Fruit fly (Drosophila melanogaster) whole organism, embryonic: ENCODE data around the gene Nf-YA.

Experiments
- Aef1 ChIP-seq: fragments of 200-800 bp; sonication (Bioruptor generic); IDR thresholded peaks from 3 replicates; pipeline ENCODE4 v1.3.6; 2022; ENCODE audit warnings: missing biosample characterization, missing genetic modification characterization
- Antp ChIP-seq: fragments of 200-800 bp; sonication (Bioruptor generic); optimal IDR thresholded peaks from 3 replicates; lab custom pipeline; 2016; ENCODE audit warnings: missing biosample characterization, missing genetic modification characterization
- B-H1 ChIP-seq: fragments of 200-800 bp; sonication (Bioruptor generic); IDR thresholded peaks from 3 replicates; pipeline ENCODE4 v1.3.6; 2022; ENCODE audit warnings: missing biosample characterization, missing genetic modification characterization
- BEAF-32 ChIP-seq: fragments of 200-800 bp; sonication (Bioruptor generic); optimal IDR thresholded peaks from 3 replicates; lab custom pipeline; 2017; ENCODE audit warnings: missing biosample characterization, missing genetic modification characterization, mild to moderate bottlenecking, moderate library complexity, missing genetic modification reagents
- BtbVII ChIP-seq: fragments of 200-800 bp; sonication (Bioruptor generic); optimal IDR thresholded peaks from 3 replicates; lab custom pipeline; 2017; ENCODE audit warnings: missing biosample characterization, mild to moderate bottlenecking, missing genetic modification characterization
- CG11247 ChIP-seq: fragments of 200-800 bp; sonication (Bioruptor generic); IDR thresholded peaks from 2 replicates; pipeline ENCODE4 v1.3.6; 2022; ENCODE audit warnings: missing biosample characterization, missing genetic modification characterization
- CG11504 ChIP-seq: fragments of 200-800 bp; sonication (Bioruptor generic); optimal IDR thresholded peaks from 3 replicates; lab custom pipeline; 2019; ENCODE audit warnings: missing biosample characterization, mild to moderate bottlenecking, missing genetic modification characterization, moderate library complexity
- CG12219 ChIP-seq: fragments of 200-800 bp; sonication (Bioruptor generic); optimal IDR thresholded peaks from 3 replicates; lab custom pipeline; 2018; ENCODE audit warnings: missing biosample characterization, mild to moderate bottlenecking, missing genetic modification characterization
- CG12299 ChIP-seq: fragments of 200-800 bp; sonication (Bioruptor generic); optimal IDR thresholded peaks from 2 replicates; lab custom pipeline; 2018; ENCODE audit warnings: missing biosample characterization, mild to moderate bottlenecking, missing genetic modification characterization
- CG1233 ChIP-seq: fragments of 200-800 bp; sonication (Bioruptor generic); optimal IDR thresholded peaks from 4 replicates; lab custom pipeline; 2018; ENCODE audit warnings: missing biosample characterization, mild to moderate bottlenecking, missing genetic modification characterization
- CG12942 ChIP-seq: fragments of 200-800 bp; sonication (Bioruptor generic); optimal IDR thresholded peaks from 3 replicates; lab custom pipeline; 2016; ENCODE audit warnings: missing biosample characterization, missing genetic modification characterization
- CG14050 ChIP-seq: fragments of 200-800 bp; sonication (Bioruptor generic); IDR thresholded peaks from 3 replicates; pipeline ENCODE4 v1.3.6; 2022; ENCODE audit warnings: missing biosample characterization, missing genetic modification characterization
- CG1602 ChIP-seq: fragments of 200-800 bp; sonication (Bioruptor generic); optimal IDR thresholded peaks from 3 replicates; lab custom pipeline; 2016; ENCODE audit warnings: missing biosample characterization, missing genetic modification characterization
- CG16779 ChIP-seq: fragments of 200-800 bp; sonication (Bioruptor generic); IDR thresholded peaks from 2 replicates; pipeline ENCODE4 v1.3.6; 2022; ENCODE audit warnings: missing biosample characterization, missing genetic modification characterization
- CG1792 ChIP-seq: fragments of 200-800 bp; sonication (Bioruptor generic); optimal IDR thresholded peaks from 2 replicates; lab custom pipeline; 2016; ENCODE audit warnings: missing biosample characterization, missing genetic modification characterization
- CG30403 ChIP-seq: fragments of 200-800 bp; sonication (Bioruptor generic); optimal IDR thresholded peaks from 3 replicates; lab custom pipeline; 2016; ENCODE audit warnings: missing biosample characterization, missing genetic modification characterization
- CG3065 ChIP-seq: fragments of 200-800 bp; sonication (Bioruptor generic); optimal IDR thresholded peaks from 2 replicates; lab custom pipeline; 2016; ENCODE audit warnings: missing biosample characterization, missing genetic modification characterization
- CG4282 ChIP-seq: fragments of 200-800 bp; sonication (Bioruptor generic); optimal IDR thresholded peaks from 2 replicates; lab custom pipeline; 2016; ENCODE audit warnings: missing biosample characterization, missing genetic modification characterization
- CG4617 ChIP-seq: fragments of 200-800 bp; sonication (Bioruptor generic); optimal IDR thresholded peaks from 3 replicates; lab custom pipeline; 2016; ENCODE audit warnings: missing biosample characterization, missing genetic modification characterization, borderline replicate concordance
- CG7839 ChIP-seq: fragments of 200-800 bp; sonication (Bioruptor generic); optimal IDR thresholded peaks from 3 replicates; lab custom pipeline; 2018; ENCODE audit warnings: missing biosample characterization, mild to moderate bottlenecking, missing genetic modification characterization, moderate library complexity
- CG7963 ChIP-seq: fragments of 200-800 bp; sonication (Bioruptor generic); IDR thresholded peaks from 3 replicates; pipeline ENCODE4 v1.3.6; 2022; ENCODE audit warnings: missing biosample characterization, missing genetic modification characterization; ENCODE audit not compliant: partially characterized antibody
- CTCF ChIP-seq: fragments of 200-800 bp; sonication (Bioruptor generic); optimal IDR thresholded peaks from 2 replicates; lab custom pipeline; 2017; ENCODE audit warnings: missing biosample characterization, mild to moderate bottlenecking, missing genetic modification characterization, moderate library complexity
- Doc3 ChIP-seq: fragments of 200-800 bp; sonication (Bioruptor generic); IDR thresholded peaks from 3 replicates; pipeline ENCODE4 v1.3.6; 2022; ENCODE audit warnings: missing biosample characterization, missing genetic modification characterization; ENCODE audit not compliant: partially characterized antibody
- Elba2 ChIP-seq: fragments of 200-800 bp; sonication (Bioruptor generic); optimal IDR thresholded peaks from 3 replicates; lab custom pipeline; 2016; ENCODE audit warnings: missing biosample characterization, missing genetic modification characterization
- Hand ChIP-seq: fragments of 200-800 bp; sonication (Bioruptor generic); optimal IDR thresholded peaks from 2 replicates; lab custom pipeline; 2017; ENCODE audit warnings: mild to moderate bottlenecking, missing biosample characterization, missing genetic modification reagents, missing genetic modification characterization
- Hmx ChIP-seq: fragments of 200-800 bp; sonication (Bioruptor generic); optimal IDR thresholded peaks from 2 replicates; lab custom pipeline; 2016; ENCODE audit warnings: missing biosample characterization, missing genetic modification characterization
- Lpt ChIP-seq: fragments of >200 bp; optimal IDR thresholded peaks from 2 replicates; lab custom pipeline; 2018; ENCODE audit warnings: missing biosample characterization, missing genetic modification characterization
- MBD-R2 ChIP-seq: fragments of 200-800 bp; sonication (Bioruptor generic); IDR thresholded peaks from 2 replicates; pipeline ENCODE4 v1.3.6; 2022; ENCODE audit warnings: missing biosample characterization, missing genetic modification characterization
- NC2α ChIP-seq: fragments of 200-800 bp; sonication (Bioruptor generic); optimal IDR thresholded peaks from 2 replicates; lab custom pipeline; 2016; ENCODE audit warnings: missing biosample characterization, missing genetic modification characterization
- Nf-YC ChIP-seq: fragments of 200-800 bp; optimal IDR thresholded peaks from 3 replicates; lab custom pipeline; 2019; ENCODE audit warnings: missing biosample characterization, mild to moderate bottlenecking, missing genetic modification characterization, moderate library complexity
- Rfx ChIP-seq: fragments of 200-800 bp; sonication (Bioruptor generic); IDR thresholded peaks from 2 replicates; pipeline ENCODE4 v1.3.6; 2022; ENCODE audit warnings: missing biosample characterization, missing genetic modification characterization
- chinmo ChIP-seq: fragments of 200-800 bp; sonication (Bioruptor generic); IDR thresholded peaks from 4 replicates; pipeline ENCODE4 v1.3.6; 2022; ENCODE audit warnings: missing biosample characterization, missing genetic modification characterization; ENCODE audit not compliant: partially characterized antibody
- cwo ChIP-seq: fragments of 200-800 bp; sonication (Bioruptor generic); optimal IDR thresholded peaks from 3 replicates; lab custom pipeline; 2017; ENCODE audit warnings: missing biosample characterization, missing genetic modification characterization, mild to moderate bottlenecking, moderate library complexity, missing genetic modification reagents
- danr ChIP-seq: fragments of 200-800 bp; sonication (Bioruptor generic); IDR thresholded peaks from 2 replicates; pipeline ENCODE4 v1.3.6; 2022; ENCODE audit warnings: missing biosample characterization, missing genetic modification characterization
- dm ChIP-seq: fragments of 200-800 bp; sonication (Bioruptor generic); optimal IDR thresholded peaks from 3 replicates; lab custom pipeline; 2016; ENCODE audit warnings: missing biosample characterization, missing genetic modification characterization
- ems ChIP-seq: fragments of 200-800 bp; sonication (Bioruptor generic); optimal IDR thresholded peaks from 3 replicates; lab custom pipeline; 2016; ENCODE audit warnings: missing biosample characterization, missing genetic modification characterization
- fd3F ChIP-seq: fragments of 200-800 bp; sonication (Bioruptor generic); optimal IDR thresholded peaks from 2 replicates; lab custom pipeline; 2018; ENCODE audit warnings: missing biosample characterization, mild to moderate bottlenecking, missing genetic modification characterization, moderate library complexity
- gcm ChIP-seq: fragments of 200-800 bp; sonication (Bioruptor generic); optimal IDR thresholded peaks from 2 replicates; lab custom pipeline; 2019; ENCODE audit warnings: missing biosample characterization, mild to moderate bottlenecking, missing genetic modification characterization, moderate library complexity
- lola ChIP-seq, 3 experiments: fragments of >200 bp in 2 of 3; fragments of 200-800 bp in 1 of 3; sonication (Bioruptor generic) in 1 of 3; optimal IDR thresholded peaks; 2 replicates each; lab custom pipeline; 2017 to 2019; ENCODE audit warnings: missing biosample characterization in 3 of 3, missing genetic modification characterization in 3 of 3, mild to moderate bottlenecking in 1 of 3, moderate library complexity in 1 of 3
- lov ChIP-seq, 2 experiments: fragments of 200-800 bp in 1 of 2; fragments of >200 bp in 1 of 2; sonication (Bioruptor generic) in 1 of 2; IDR thresholded peaks in 1 of 2; optimal IDR thresholded peaks in 1 of 2; 2 replicates in 1 of 2; 3 replicates in 1 of 2; pipeline versions ENCODE4 v1.3.6 to Lab custom; 2017 to 2022; ENCODE audit warnings: missing biosample characterization in 1 of 2, missing genetic modification characterization in 1 of 2
- luna ChIP-seq: fragments of 200-800 bp; sonication (Bioruptor generic); optimal IDR thresholded peaks from 2 replicates; lab custom pipeline; 2016; ENCODE audit warnings: missing biosample characterization, missing genetic modification characterization
- mam ChIP-seq: fragments of 200-800 bp; sonication (Bioruptor generic); optimal IDR thresholded peaks from 3 replicates; lab custom pipeline; 2016; ENCODE audit warnings: missing biosample characterization, missing genetic modification characterization
- nom ChIP-seq: fragments of 200-800 bp; sonication (Bioruptor generic); optimal IDR thresholded peaks from 2 replicates; lab custom pipeline; 2017; ENCODE audit warnings: missing biosample characterization, missing genetic modification characterization, mild to moderate bottlenecking, moderate library complexity, missing genetic modification reagents
- ranshi ChIP-seq: fragments of 200-800 bp; sonication (Bioruptor generic); IDR thresholded peaks from 2 replicates; pipeline ENCODE4 v1.3.6; 2022; ENCODE audit warnings: missing biosample characterization, missing genetic modification characterization
- row ChIP-seq: fragments of 200-800 bp; sonication (Bioruptor generic); IDR thresholded peaks from 3 replicates; pipeline ENCODE4 v1.3.6; 2022; ENCODE audit warnings: missing biosample characterization, missing genetic modification characterization
- sd ChIP-seq: fragments of 200-800 bp; sonication (Bioruptor generic); optimal IDR thresholded peaks from 3 replicates; lab custom pipeline; 2018; ENCODE audit warnings: missing biosample characterization, mild to moderate bottlenecking, missing genetic modification characterization, moderate library complexity
- sna ChIP-seq: fragments of 200-800 bp; sonication (Bioruptor generic); IDR thresholded peaks from 2 replicates; pipeline ENCODE4 v1.3.6; 2022; ENCODE audit warnings: missing biosample characterization, missing genetic modification characterization; ENCODE audit not compliant: partially characterized antibody
- sqz ChIP-seq: fragments of 200-800 bp; sonication (Bioruptor generic); optimal IDR thresholded peaks from 3 replicates; lab custom pipeline; 2018; ENCODE audit warnings: missing biosample characterization, mild to moderate bottlenecking, missing genetic modification characterization
- tio ChIP-seq: fragments of 200-800 bp; sonication (Bioruptor generic); optimal IDR thresholded peaks from 2 replicates; lab custom pipeline; 2017; ENCODE audit warnings: missing biosample characterization, missing genetic modification characterization, inconsistent platforms
- ttk ChIP-seq: fragments of 200-800 bp; sonication (Bioruptor generic); IDR thresholded peaks from 2 replicates; pipeline ENCODE4 v2.1.2; 2022; ENCODE audit warnings: missing biosample characterization, missing genetic modification characterization
- tx ChIP-seq: fragments of 200-800 bp; sonication (Bioruptor generic); optimal IDR thresholded peaks from 2 replicates; lab custom pipeline; 2016; ENCODE audit warnings: missing biosample characterization, missing genetic modification characterization

Nf-YA gene

dm6 chr3L:9424528-9424911 lies 17.5 kb downstream of the Nf-YA start (continued):
- TF ChIP-seq CG12219 (GFP tag; lab: Kevin White, UChicago) (no peak), sna (GFP tag; lab: Robert Waterston, UW) (no peak), Rfx (GFP tag; lab: Robert Waterston, UW) (peak; percentile 50; the same call in 1 of the 2 replicates), BtbVII (GFP tag; lab: Kevin White, UChicago) (peak; percentile 34), ttk (GFP tag; lab: Robert Waterston, UW) (no peak), CG12299 (peak; percentile 56), danr (GFP tag; lab: Robert Waterston, UW) (no peak), CG7963 (GFP tag; lab: Robert Waterston, UW) (no peak), Elba2 (GFP tag; lab: Kevin White, UChicago) (no peak), CG14050 (no peak), lov (optimal IDR thresholded peaks at IDR 0.05; lab: Kevin White, UChicago) (no peak), lov (GFP tag; IDR thresholded peaks at IDR 0.05; lab: Robert Waterston, UW) (no peak), BEAF-32 (GFP tag; lab: Kevin White, UChicago) (no peak), CTCF (no peak), ems (no peak), row (peak; percentile 63; the same call in 2 of the 3 replicates), CG1233 (GFP tag; lab: Kevin White, UChicago) (no peak), Antp (GFP tag; lab: Kevin White, UChicago) (no peak), sqz (GFP tag; lab: Kevin White, UChicago) (no peak), tx (no peak), CG1792 (no peak), tio (GFP tag; lab: Kevin White, UChicago) (no peak), Hmx (GFP tag; lab: Kevin White, UChicago) (peak; percentile 1), CG16779 (no peak), fd3F (no peak), CG11504 (tag; lab: Kevin White, UChicago) (peak; percentile 64), CG1602 (GFP tag; lab: Kevin White, UChicago) (no peak), NC2α (GFP tag; lab: Kevin White, UChicago) (no peak), CG7839 (peak; percentile 36), MBD-R2 (GFP tag; lab: Robert Waterston, UW) (no peak), B-H1 (no peak; the same call in 2 of the 3 replicates), Lpt (GFP tag; lab: Kevin White, UChicago) (no peak), CG12942 (peak; percentile 5), gcm (GFP tag; lab: Kevin White, UChicago) (peak; percentile 33), dm (GFP tag; lab: Kevin White, UChicago) (no peak), CG4282 (GFP tag; lab: Kevin White, UChicago) (no peak), Doc3 (GFP tag; lab: Robert Waterston, UW) (no peak), chinmo (GFP tag; lab: Robert Waterston, UW) (no peak), CG30403 (GFP tag; lab: Kevin White, UChicago) (peak; percentile 28), CG4617 (GFP tag; lab: Kevin White, UChicago) (no peak), lola (GFP tag; optimal IDR thresholded peaks at IDR 0.05; lab: Kevin White, UChicago) (peak in 1 of 3 experiments; percentile 7), nom (GFP tag; lab: Kevin White, UChicago) (peak; percentile 6), ranshi (GFP tag; lab: Robert Waterston, UW) (0 out of 2 replicates have a peak, but pooled peaks have one; percentile 7), sd (tag; lab: Kevin White, UChicago) (no peak), CG3065 (GFP tag; lab: Kevin White, UChicago) (no peak), Aef1 (GFP tag; lab: Robert Waterston, UW) (no peak), luna (GFP tag; lab: Kevin White, UChicago) (no peak), Nf-YC (tag; lab: Kevin White, UChicago) (peak; percentile 37), Hand (GFP tag; lab: Kevin White, UChicago) (peak; percentile 26), mam (no peak), CG11247 (GFP tag; lab: Robert Waterston, UW) (no peak), cwo (GFP tag; lab: Kevin White, UChicago) (peak; percentile 15)
